Worm (Caenorhabditis elegans) whole organism, L3 larva: ENCODE data around the gene Y19D10B.8.

Experiments
- ceh-82 ChIP-seq: fragments of 150-350 bp; optimal IDR thresholded peaks from 2 replicates; lab custom pipeline; 2014; ENCODE audit warnings: missing biosample characterization, missing genetic modification characterization
- daf-12 ChIP-seq: fragments of 150-350 bp; optimal IDR thresholded peaks from 2 replicates; lab custom pipeline; 2014; ENCODE audit warnings: missing biosample characterization, missing genetic modification reagents, missing genetic modification characterization
- eor-1 ChIP-seq, 2 experiments: fragments of 150-350 bp; optimal IDR thresholded peaks; 2 replicates each; lab custom pipeline; 2014 to 2018; ENCODE audit warnings: missing biosample characterization in 2 of 2, missing genetic modification characterization in 2 of 2
- fkh-10 ChIP-seq: sonication (generic microtip); optimal IDR thresholded peaks from 2 replicates; lab custom pipeline; 2017; ENCODE audit warnings: missing biosample characterization, missing genetic modification reagents, missing genetic modification characterization
- nhr-12 ChIP-seq: fragments of 150-350 bp; optimal IDR thresholded peaks from 2 replicates; lab custom pipeline; 2014; ENCODE audit warnings: missing biosample characterization, missing genetic modification characterization
- nhr-67 ChIP-seq: fragments of 150-350 bp; optimal IDR thresholded peaks from 2 replicates; lab custom pipeline; 2014; ENCODE audit warnings: missing biosample characterization, missing genetic modification characterization
- pqm-1 ChIP-seq: fragments of 150-350 bp; optimal IDR thresholded peaks from 2 replicates; lab custom pipeline; 2017; ENCODE audit warnings: missing biosample characterization, missing genetic modification characterization, inconsistent platforms
- skn-1 ChIP-seq: fragments of 150-350 bp; optimal IDR thresholded peaks from 2 replicates; lab custom pipeline; 2014; ENCODE audit warnings: missing biosample characterization, missing genetic modification characterization
- snpc-4 ChIP-seq: fragments of 150-350 bp; optimal IDR thresholded peaks from 2 replicates; lab custom pipeline; 2014; ENCODE audit warnings: missing biosample characterization, missing genetic modification characterization
- unc-62 ChIP-seq: fragments of 150-350 bp; sonication (generic microtip); optimal IDR thresholded peaks from 4 replicates; lab custom pipeline; 2014; ENCODE audit warnings: missing biosample characterization, missing genetic modification reagents, missing genetic modification characterization
- zag-1 ChIP-seq: fragments of 150-350 bp; optimal IDR thresholded peaks from 2 replicates; lab custom pipeline; 2014; ENCODE audit warnings: missing biosample characterization, missing genetic modification characterization

DNA sequence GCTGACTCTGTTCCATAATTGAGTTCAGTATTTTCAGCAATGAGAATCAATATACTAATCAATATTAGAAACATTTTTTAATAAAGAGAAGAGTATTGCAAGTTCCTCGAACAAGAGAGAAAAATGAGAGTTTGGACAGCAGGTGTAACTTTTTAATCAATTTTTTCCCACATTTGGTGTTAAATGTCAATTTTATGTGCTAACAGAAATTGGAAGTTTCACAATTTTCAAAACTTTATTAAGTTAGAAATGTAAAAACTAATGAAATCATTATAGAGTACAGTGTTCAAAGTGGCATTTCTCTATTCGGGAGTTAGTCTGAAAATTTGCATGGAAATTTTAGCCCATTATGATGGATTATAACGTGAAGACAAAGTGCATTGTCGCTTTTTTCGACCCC, 40.5 kb upstream of the Y19D10B.8 start, which contains the start of gene irld-30:
- TF ChIP-seq daf-12 (no peak), fkh-10 (GFP tag; lab: Kevin White, UChicago) (no peak), nhr-67 (no peak), nhr-12 (no peak), eor-1 (tag; optimal IDR thresholded peaks at IDR 0.05; lab: Kevin White, UChicago) (no peak), snpc-4 (no peak), unc-62 (GFP tag; lab: Kevin White, UChicago) (no peak), skn-1 (no peak), ceh-82 (tag; lab: Kevin White, UChicago) (no peak), zag-1 (tag; lab: Kevin White, UChicago) (no peak), pqm-1 (tag; lab: Kevin White, UChicago) (no peak)
